Worm (Caenorhabditis elegans) whole organism, L2 larva: ENCODE data around the gene try-8.

ENCODE experiments used
- ZK546.5 ChIP-seq: sonication (generic microtip); optimal IDR thresholded peaks from 2 replicates; lab custom pipeline; 2017; ENCODE audit warnings: missing biosample characterization, missing genetic modification characterization
- alr-1 ChIP-seq: fragments of 150-350 bp; optimal IDR thresholded peaks from 2 replicates; lab custom pipeline; 2014; ENCODE audit warnings: missing biosample characterization, missing genetic modification characterization
- ama-1 ChIP-seq: fragments of 150-350 bp; optimal IDR thresholded peaks from 2 replicates; lab custom pipeline; 2018; ENCODE audit warnings: inconsistent platforms
- fos-1 ChIP-seq: fragments of 150-350 bp; optimal IDR thresholded peaks from 2 replicates; lab custom pipeline; 2014; ENCODE audit warnings: missing biosample characterization, missing genetic modification characterization
- nhr-21 ChIP-seq: fragments of 150-350 bp; optimal IDR thresholded peaks from 2 replicates; lab custom pipeline; 2014; ENCODE audit warnings: missing biosample characterization, missing genetic modification characterization
- skn-1 ChIP-seq: sonication (generic microtip); optimal IDR thresholded peaks from 2 replicates; lab custom pipeline; 2017; ENCODE audit warnings: missing biosample characterization, missing genetic modification characterization
- unc-39 ChIP-seq: fragments of 150-350 bp; optimal IDR thresholded peaks from 2 replicates; lab custom pipeline; 2014; ENCODE audit warnings: missing biosample characterization, missing genetic modification characterization
- unc-62 ChIP-seq: fragments of 150-350 bp; optimal IDR thresholded peaks from 2 replicates; lab custom pipeline; 2014; ENCODE audit warnings: missing biosample characterization, missing genetic modification reagents, missing genetic modification characterization

DNA sequence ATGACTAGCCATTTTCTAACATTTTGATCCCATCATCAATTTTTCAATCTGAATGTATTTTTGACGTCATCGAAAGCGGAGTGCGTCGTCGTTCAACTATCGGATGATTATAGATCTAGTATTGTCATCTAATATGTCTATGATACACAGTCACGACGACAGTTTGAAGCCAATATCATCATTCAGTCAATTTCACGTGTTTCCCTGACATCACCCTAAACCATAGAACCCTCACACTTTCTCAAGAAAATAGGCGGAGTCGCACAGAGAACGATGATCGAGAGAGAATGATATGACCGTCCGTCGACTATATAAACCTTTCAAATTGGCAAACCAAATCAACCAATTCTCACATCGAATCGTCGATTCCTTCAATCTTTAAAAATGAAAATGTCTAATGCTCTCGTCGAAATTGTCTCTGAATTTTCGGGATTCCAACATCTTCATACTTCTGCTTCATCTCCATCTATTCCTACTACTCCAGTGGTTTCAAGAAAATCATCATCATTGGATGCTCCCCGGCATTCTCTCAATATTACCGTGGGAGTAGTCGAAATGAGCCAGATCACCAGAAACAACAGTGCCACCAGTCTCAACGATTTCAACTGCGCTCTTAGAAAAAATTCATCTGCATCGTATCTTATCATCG is 38.2 kb downstream of the try-8 start, which contains the start of gene F18E3.13:
- TF ChIP-seq unc-62 (GFP tag; lab: Kevin White, UChicago) (no peak), nhr-21 (tag; lab: Kevin White, UChicago) (peak; percentile 97), ama-1 (peak; percentile 86), alr-1 (tag; lab: Kevin White, UChicago) (no peak), fos-1 (tag; lab: Kevin White, UChicago) (peak; percentile 21), skn-1 (tag; lab: Kevin White, UChicago) (no peak), ZK546.5 (no peak), unc-39 (tag; lab: Kevin White, UChicago) (no peak)
